Fruit fly (Drosophila melanogaster) whole organism, embryonic: Measurements from ENCODE around the gene CG7276.

Experiments
- Asciz ChIP-seq: fragments of 200-800 bp; sonication (Bioruptor generic); optimal IDR thresholded peaks from 2 replicates; lab custom pipeline; 2017; ENCODE audit warnings: missing biosample characterization, mild to moderate bottlenecking, missing genetic modification characterization, missing genetic modification reagents
- CG11247 ChIP-seq: fragments of 200-800 bp; sonication (Bioruptor generic); IDR thresholded peaks from 2 replicates; pipeline ENCODE4 v1.3.6; 2022; ENCODE audit warnings: missing biosample characterization, missing genetic modification characterization
- CG11456 ChIP-seq: fragments of 200-800 bp; sonication (Bioruptor generic); IDR thresholded peaks from 3 replicates; pipeline ENCODE4 v1.3.6; 2022; ENCODE audit warnings: missing biosample characterization, missing genetic modification characterization
- CG11696 ChIP-seq: fragments of 200-800 bp; sonication (Bioruptor generic); IDR thresholded peaks from 2 replicates; pipeline ENCODE4 v1.3.6; 2022; ENCODE audit warnings: missing biosample characterization, missing genetic modification characterization
- CG12219 ChIP-seq: fragments of 200-800 bp; sonication (Bioruptor generic); optimal IDR thresholded peaks from 3 replicates; lab custom pipeline; 2018; ENCODE audit warnings: missing biosample characterization, mild to moderate bottlenecking, missing genetic modification characterization
- CG2889 ChIP-seq: fragments of 200-800 bp; sonication (Bioruptor generic); IDR thresholded peaks from 3 replicates; pipeline ENCODE4 v1.3.6; 2022; ENCODE audit warnings: missing biosample characterization, missing genetic modification characterization
- CG32772 ChIP-seq: fragments of 200-800 bp; sonication (Bioruptor generic); IDR thresholded peaks from 2 replicates; pipeline ENCODE4 v1.3.6; 2022; ENCODE audit warnings: missing biosample characterization, missing genetic modification characterization
- CG3281 ChIP-seq: fragments of 200-800 bp; sonication (Bioruptor generic); optimal IDR thresholded peaks from 3 replicates; lab custom pipeline; 2017; ENCODE audit warnings: missing biosample characterization, mild to moderate bottlenecking, missing genetic modification characterization
- CG34224 ChIP-seq: fragments of 200-800 bp; sonication (Bioruptor generic); IDR thresholded peaks from 3 replicates; pipeline ENCODE4 v1.3.6; 2022; ENCODE audit warnings: missing biosample characterization, missing genetic modification characterization; ENCODE audit not compliant: partially characterized antibody
- CG4328 ChIP-seq: fragments of 200-800 bp; sonication (Bioruptor generic); optimal IDR thresholded peaks from 3 replicates; lab custom pipeline; 2017; ENCODE audit warnings: missing biosample characterization, missing genetic modification reagents, missing genetic modification characterization
- CG9932 ChIP-seq: fragments of 200-800 bp; sonication (Bioruptor generic); IDR thresholded peaks from 2 replicates; pipeline ENCODE4 v1.3.6; 2022; ENCODE audit warnings: missing biosample characterization, missing genetic modification characterization
- Dfd ChIP-seq, 2 experiments: fragments of >200 bp; optimal IDR thresholded peaks; 2 replicates each; lab custom pipeline; 2017; ENCODE audit warnings: missing biosample characterization in 2 of 2, missing genetic modification characterization in 2 of 2
- Dll ChIP-seq: fragments of 200-800 bp; sonication (Bioruptor generic); IDR thresholded peaks from 4 replicates; pipeline ENCODE4 v1.3.6; 2022; ENCODE audit warnings: missing biosample characterization, missing genetic modification characterization; ENCODE audit not compliant: partially characterized antibody
- Dref ChIP-seq: fragments of 200-800 bp; sonication (Bioruptor generic); IDR thresholded peaks from 2 replicates; pipeline ENCODE4 v1.3.6; 2022; ENCODE audit warnings: missing biosample characterization, missing genetic modification characterization
- E2f2 ChIP-seq: fragments of 200-800 bp; sonication (Bioruptor generic); IDR thresholded peaks from 2 replicates; pipeline ENCODE4 v1.3.6; 2022; ENCODE audit warnings: missing biosample characterization, missing genetic modification characterization
- Elba2 ChIP-seq: fragments of 200-800 bp; sonication (Bioruptor generic); optimal IDR thresholded peaks from 3 replicates; lab custom pipeline; 2016; ENCODE audit warnings: missing biosample characterization, missing genetic modification characterization
- HHEX ChIP-seq: fragments of 200-800 bp; sonication (Bioruptor generic); optimal IDR thresholded peaks from 3 replicates; lab custom pipeline; 2017; ENCODE audit warnings: missing biosample characterization, mild to moderate bottlenecking, missing genetic modification characterization, missing genetic modification reagents
- Hr39 ChIP-seq: fragments of >200 bp; optimal IDR thresholded peaks from 2 replicates; lab custom pipeline; 2017
- Myb ChIP-seq: fragments of 200-800 bp; sonication (Bioruptor generic); optimal IDR thresholded peaks from 2 replicates; lab custom pipeline; 2016; ENCODE audit warnings: missing biosample characterization, missing genetic modification characterization
- Nf-YA ChIP-seq: fragments of 200-800 bp; sonication (Bioruptor generic); IDR thresholded peaks from 2 replicates; pipeline ENCODE4 v1.3.6; 2022; ENCODE audit warnings: missing biosample characterization, missing genetic modification characterization
- Nf-YC ChIP-seq: fragments of 200-800 bp; optimal IDR thresholded peaks from 3 replicates; lab custom pipeline; 2019; ENCODE audit warnings: missing biosample characterization, mild to moderate bottlenecking, missing genetic modification characterization, moderate library complexity
- NfI ChIP-seq: fragments of 200-800 bp; sonication (Bioruptor generic); optimal IDR thresholded peaks from 3 replicates; lab custom pipeline; 2018; ENCODE audit warnings: missing biosample characterization, mild to moderate bottlenecking, missing genetic modification characterization, moderate library complexity
- Sin3A ChIP-seq: fragments of >200 bp; optimal IDR thresholded peaks from 2 replicates; lab custom pipeline; 2018
- Sry-δ ChIP-seq: fragments of 200-800 bp; sonication (Bioruptor generic); optimal IDR thresholded peaks from 2 replicates; lab custom pipeline; 2016; ENCODE audit warnings: missing biosample characterization, missing genetic modification characterization
- ato ChIP-seq: fragments of 200-800 bp; sonication (Bioruptor generic); IDR thresholded peaks from 2 replicates; pipeline ENCODE4 v1.3.6; 2022; ENCODE audit warnings: missing biosample characterization, missing genetic modification characterization; ENCODE audit not compliant: partially characterized antibody
- btn ChIP-seq: fragments of 200-800 bp; sonication (Bioruptor generic); optimal IDR thresholded peaks from 2 replicates; lab custom pipeline; 2016; ENCODE audit warnings: missing biosample characterization, missing genetic modification characterization
- cas ChIP-seq: fragments of 200-800 bp; sonication (Bioruptor generic); IDR thresholded peaks from 2 replicates; pipeline ENCODE4 v1.3.6; 2022; ENCODE audit warnings: missing biosample characterization, missing genetic modification characterization
- crc ChIP-seq: fragments of 200-800 bp; sonication (Bioruptor generic); optimal IDR thresholded peaks from 2 replicates; lab custom pipeline; 2016; ENCODE audit warnings: missing biosample characterization, missing genetic modification characterization
- dan ChIP-seq: fragments of 200-800 bp; sonication (Bioruptor generic); IDR thresholded peaks from 2 replicates; pipeline ENCODE4 v1.3.6; 2022; ENCODE audit warnings: missing biosample characterization, missing genetic modification characterization
- dpn ChIP-seq, 2 experiments: fragments of 200-800 bp; sonication (Bioruptor generic); optimal IDR thresholded peaks; 3 replicates each; lab custom pipeline; 2016; ENCODE audit warnings: missing biosample characterization in 2 of 2, missing genetic modification characterization in 2 of 2
- eyg ChIP-seq: fragments of 200-800 bp; sonication (Bioruptor generic); optimal IDR thresholded peaks from 3 replicates; lab custom pipeline; 2016; ENCODE audit warnings: missing biosample characterization, missing genetic modification characterization
- ftz-f1 ChIP-seq: fragments of 200-800 bp; sonication (Bioruptor generic); optimal IDR thresholded peaks from 2 replicates; lab custom pipeline; 2016; ENCODE audit warnings: missing biosample characterization, missing genetic modification characterization
- gcm ChIP-seq: fragments of 200-800 bp; sonication (Bioruptor generic); optimal IDR thresholded peaks from 2 replicates; lab custom pipeline; 2019; ENCODE audit warnings: missing biosample characterization, mild to moderate bottlenecking, missing genetic modification characterization, moderate library complexity
- hth ChIP-seq: fragments of >200 bp; optimal IDR thresholded peaks from 2 replicates; lab custom pipeline; 2017; ENCODE audit warnings: inconsistent platforms
- insv ChIP-seq, 2 experiments: fragments of 200-800 bp; sonication (Bioruptor generic); optimal IDR thresholded peaks; 3 replicates each; lab custom pipeline; 2016 to 2018; ENCODE audit warnings: missing biosample characterization in 2 of 2, missing genetic modification characterization in 2 of 2
- kah ChIP-seq: fragments of 200-800 bp; sonication (Bioruptor generic); optimal IDR thresholded peaks from 2 replicates; lab custom pipeline; 2018; ENCODE audit warnings: missing biosample characterization, mild to moderate bottlenecking, missing genetic modification characterization
- kay ChIP-seq: fragments of 200-800 bp; sonication (Bioruptor generic); optimal IDR thresholded peaks from 2 replicates; lab custom pipeline; 2016; ENCODE audit warnings: missing biosample characterization, missing genetic modification characterization
- lab ChIP-seq: fragments of 200-800 bp; sonication (Bioruptor generic); optimal IDR thresholded peaks from 3 replicates; lab custom pipeline; 2017; ENCODE audit warnings: missing biosample characterization, missing genetic modification characterization, mild to moderate bottlenecking, moderate library complexity, missing genetic modification reagents
- lov ChIP-seq, 2 experiments: fragments of 200-800 bp in 1 of 2; fragments of >200 bp in 1 of 2; sonication (Bioruptor generic) in 1 of 2; IDR thresholded peaks in 1 of 2; optimal IDR thresholded peaks in 1 of 2; 2 replicates in 1 of 2; 3 replicates in 1 of 2; pipeline versions ENCODE4 v1.3.6 to Lab custom; 2017 to 2022; ENCODE audit warnings: missing biosample characterization in 1 of 2, missing genetic modification characterization in 1 of 2
- odd ChIP-seq: fragments of 200-800 bp; sonication (Bioruptor generic); optimal IDR thresholded peaks from 2 replicates; lab custom pipeline; 2017; ENCODE audit warnings: missing biosample characterization, mild to moderate bottlenecking, missing genetic modification characterization
- sc ChIP-seq, 3 experiments: fragments of >200 bp in 2 of 3; fragments of 200-800 bp in 1 of 3; sonication (Bioruptor generic) in 1 of 3; optimal IDR thresholded peaks; 2 replicates in 2 of 3; 3 replicates in 1 of 3; lab custom pipeline; 2017; ENCODE audit warnings: mild to moderate bottlenecking in 1 of 3, missing biosample characterization in 1 of 3, missing genetic modification characterization in 1 of 3, missing genetic modification reagents in 1 of 3
- schlank ChIP-seq: fragments of 200-800 bp; sonication (Bioruptor generic); optimal IDR thresholded peaks from 2 replicates; lab custom pipeline; 2018; ENCODE audit warnings: missing biosample characterization, mild to moderate bottlenecking, missing genetic modification characterization
- sens ChIP-seq: fragments of 200-800 bp; sonication (Bioruptor generic); peaks from one replicate; lab custom pipeline; 2016; ENCODE audit warnings: missing biosample characterization, missing genetic modification characterization
- stwl ChIP-seq: fragments of 200-800 bp; sonication (Bioruptor generic); optimal IDR thresholded peaks from 3 replicates; lab custom pipeline; 2018; ENCODE audit warnings: missing biosample characterization, mild to moderate bottlenecking, missing genetic modification characterization, moderate library complexity
- trem ChIP-seq: fragments of 200-800 bp; optimal IDR thresholded peaks from 3 replicates; lab custom pipeline; 2019; ENCODE audit warnings: missing biosample characterization, mild to moderate bottlenecking, missing genetic modification characterization, moderate library complexity
- zf30C ChIP-seq: fragments of 200-800 bp; sonication (Bioruptor generic); optimal IDR thresholded peaks from 3 replicates; lab custom pipeline; 2018; ENCODE audit warnings: missing biosample characterization, mild to moderate bottlenecking, missing genetic modification characterization

The CG7276 gene

DNA sequence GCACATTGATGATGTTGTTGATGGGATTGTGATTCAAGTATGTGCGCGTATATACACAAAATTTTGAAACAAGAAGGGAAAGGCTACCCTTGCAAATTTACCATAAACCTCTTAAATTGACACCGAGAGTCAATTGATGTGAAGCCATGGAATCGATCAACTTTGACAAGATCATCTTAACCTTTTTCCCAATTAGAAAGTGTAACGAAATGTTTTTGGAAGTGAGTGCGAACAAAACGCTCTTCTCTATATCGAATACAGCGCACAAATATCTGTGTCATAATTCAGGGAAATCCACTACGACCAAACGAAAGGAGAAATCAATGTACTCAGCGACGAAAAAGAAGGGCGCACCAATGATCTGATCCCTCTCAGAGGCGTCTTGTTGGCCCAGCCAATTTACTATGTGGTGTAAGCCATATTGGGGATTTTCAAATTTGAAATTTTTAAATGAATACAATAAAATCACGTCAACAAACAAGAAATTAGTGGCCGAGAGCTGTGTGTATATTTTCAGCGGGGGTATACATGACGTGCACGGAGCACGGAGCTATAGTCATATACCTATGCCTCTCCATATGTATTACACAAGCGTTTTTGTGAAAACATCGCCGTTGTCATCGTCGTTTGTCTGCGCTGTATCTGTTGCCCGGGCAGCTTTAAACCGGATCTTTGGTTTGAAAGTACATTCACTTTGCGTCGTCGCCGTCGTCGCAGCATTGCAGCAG is 35.6 kb downstream of the CG7276 start (continued):
- peak; percentile 46 for TF ChIP-seq CG9932 (GFP tag; lab: Robert Waterston, UW)
- no peak for TF ChIP-seq insv (GFP tag; optimal IDR thresholded peaks at IDR 0.05; lab: Kevin White, UChicago)
- TF ChIP-seq schlank = no peak
- no peak for TF ChIP-seq Myb (GFP tag; lab: Kevin White, UChicago)
- TF ChIP-seq cas (GFP tag; lab: Robert Waterston, UW) = 0 out of 2 replicates have a peak, but pooled peaks have one; percentile 5
- no peak for TF ChIP-seq CG2889 (GFP tag; lab: Robert Waterston, UW)
- no peak for TF ChIP-seq Nf-YA (GFP tag; lab: Robert Waterston, UW)
- TF ChIP-seq Dll (GFP tag; lab: Robert Waterston, UW) = no peak
- peak; percentile 36 for TF ChIP-seq NfI (GFP tag; lab: Kevin White, UChicago)
- TF ChIP-seq ftz-f1 (GFP tag; lab: Kevin White, UChicago) = no peak
- TF ChIP-seq kay = no peak
- TF ChIP-seq CG11247 (GFP tag; lab: Robert Waterston, UW) = peak; percentile 14; the same call in 1 of the 2 replicates
- 0 out of 2 replicates have a peak, but pooled peaks have one; percentile 4 for TF ChIP-seq CG32772
- TF ChIP-seq CG3281 = peak; percentile 26

DNA sequence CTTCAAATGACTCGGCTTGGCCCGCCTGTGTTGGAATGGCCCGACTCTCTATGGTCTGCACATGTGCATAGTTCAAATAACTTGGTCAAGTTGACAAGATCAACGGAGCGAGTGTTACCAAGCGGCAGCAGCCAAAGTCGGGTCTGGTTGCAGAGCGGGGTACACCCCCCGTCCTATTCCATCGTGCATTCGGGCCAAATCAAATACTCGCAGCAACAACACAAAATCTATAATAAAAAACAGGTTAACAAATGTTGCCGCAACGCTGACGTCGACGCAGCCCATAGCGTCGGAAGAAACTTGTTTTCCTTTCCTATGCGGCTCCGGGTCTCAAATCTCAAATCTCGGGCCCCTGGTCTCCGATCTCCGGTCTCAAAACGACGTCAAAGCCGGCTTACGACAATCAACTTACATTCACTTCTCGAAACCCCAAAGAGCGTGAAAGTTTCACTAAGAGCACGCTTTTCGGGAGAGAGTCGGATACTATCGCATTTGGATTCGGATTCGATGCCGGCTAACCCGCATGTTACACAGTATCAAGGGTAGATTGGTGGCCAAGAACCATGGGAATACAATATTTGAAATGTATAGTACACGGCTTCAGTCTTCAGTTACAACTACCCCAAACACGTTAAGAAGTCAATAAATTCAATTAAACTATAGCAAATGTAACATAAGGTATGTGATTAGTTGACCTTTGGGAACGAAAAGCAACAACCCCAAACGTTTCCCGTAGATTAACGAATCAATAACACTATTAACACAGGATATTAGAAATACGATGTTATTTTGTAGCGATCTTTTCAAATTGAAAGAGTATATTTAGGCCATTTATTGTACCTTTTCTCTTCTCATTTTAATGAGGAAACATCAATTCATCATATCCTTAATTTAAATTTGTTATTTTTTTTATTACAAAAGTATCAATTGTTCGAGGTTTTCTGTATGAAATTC is 36.5 kb downstream of the CG7276 start:
- peak; percentile 46 for TF ChIP-seq Asciz (GFP tag; lab: Kevin White, UChicago)
- TF ChIP-seq E2f2 (GFP tag; lab: Robert Waterston, UW) = no peak
- TF ChIP-seq sc (optimal IDR thresholded peaks at IDR 0.05; lab: Kevin White, UChicago) = no peak
- peak; percentile 39 for TF ChIP-seq sc (GFP tag; optimal IDR thresholded peaks at IDR 0.05; lab: Kevin White, UChicago)
- TF ChIP-seq CG34224 (GFP tag; lab: Robert Waterston, UW) = peak; percentile 31; the same call in 1 of the 3 replicates
- TF ChIP-seq stwl (tag; lab: Kevin White, UChicago) = no peak
- peak; percentile 57 for TF ChIP-seq Nf-YC (tag; lab: Kevin White, UChicago)
- peak; percentile 13 for TF ChIP-seq CG12219 (GFP tag; lab: Kevin White, UChicago)
- no peak for TF ChIP-seq ftz-f1 (GFP tag; lab: Kevin White, UChicago)
- TF ChIP-seq Hr39 (lab: Kevin White, UChicago) = no peak
- peak; percentile 38 for TF ChIP-seq btn (GFP tag; lab: Kevin White, UChicago)
- no peak for TF ChIP-seq kah
- peak; percentile 94 for TF ChIP-seq sens
- TF ChIP-seq lov (optimal IDR thresholded peaks at IDR 0.05; lab: Kevin White, UChicago) = no peak
- TF ChIP-seq lov (GFP tag; IDR thresholded peaks at IDR 0.05; lab: Robert Waterston, UW) = no peak
- peak; percentile 67 for TF ChIP-seq odd
- TF ChIP-seq Sry-δ (GFP tag; lab: Kevin White, UChicago) = no peak
- TF ChIP-seq gcm (GFP tag; lab: Kevin White, UChicago) = peak; percentile 53
- no peak for TF ChIP-seq Dfd (GFP tag; optimal IDR thresholded peaks at IDR 0.05; lab: Kevin White, UChicago)
- no peak for TF ChIP-seq Dref (GFP tag; lab: Robert Waterston, UW)
- no peak for TF ChIP-seq Sin3A (lab: Kevin White, UChicago)
- no peak for TF ChIP-seq hth (lab: Kevin White, UChicago)
- TF ChIP-seq eyg (GFP tag; lab: Kevin White, UChicago) = no peak
- TF ChIP-seq crc = no peak
- no peak for TF ChIP-seq ato
- peak; percentile 32 for TF ChIP-seq HHEX
- peak; percentile 20 for TF ChIP-seq lab (GFP tag; lab: Kevin White, UChicago)
- no peak for TF ChIP-seq zf30C (GFP tag; lab: Kevin White, UChicago)
- peak; percentile 49; the same call in 1 of the 3 replicates for TF ChIP-seq CG11456
- no peak for TF ChIP-seq dan (GFP tag; lab: Robert Waterston, UW)
- TF ChIP-seq CG4328 (GFP tag; lab: Kevin White, UChicago) = peak; percentile 50
- TF ChIP-seq CG11696 (GFP tag; lab: Robert Waterston, UW) = no peak
- peak; percentile 59 to 66 for TF ChIP-seq dpn (GFP tag; optimal IDR thresholded peaks at IDR 0.05; lab: Kevin White, UChicago)
- no peak for TF ChIP-seq Elba2 (GFP tag; lab: Kevin White, UChicago)
- no peak for TF ChIP-seq trem (tag; lab: Kevin White, UChicago)
